Fruit fly (Drosophila melanogaster): ENCODE measurements around the gene IntS11.

IntS11 gene

DNA sequence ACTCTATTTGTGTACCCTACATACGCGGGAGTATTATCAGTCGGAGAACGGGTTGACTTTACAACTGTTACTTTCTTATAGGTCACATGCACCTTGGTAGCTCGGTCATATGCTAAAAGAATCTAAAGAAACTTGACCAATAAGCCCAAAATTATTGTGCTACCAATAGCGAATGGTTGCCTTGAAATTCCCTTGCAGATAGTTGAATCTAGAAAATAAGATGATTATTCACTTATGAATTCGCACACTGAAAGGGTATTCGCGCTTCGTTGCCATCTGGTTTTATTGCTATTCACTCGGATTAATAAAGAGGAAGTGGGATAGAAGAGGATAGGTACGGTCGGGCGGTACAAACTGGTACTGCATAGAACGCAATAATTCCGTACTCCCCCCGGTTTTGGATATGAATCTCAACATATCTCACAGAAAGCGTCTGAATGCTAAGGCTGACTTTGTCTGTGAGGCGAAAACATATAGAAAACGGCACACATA lies 28.7 kb downstream of the IntS11 start (continued):
- TF ChIP-seq CG8359 (GFP tag; optimal IDR thresholded peaks at IDR 0.05; ENCODE audit: borderline replicate concordance): no peak
- TF ChIP-seq sisA (GFP tag; IDR thresholded peaks at IDR 0.05): peak; percentile 77; the same call in 1 of the 2 replicates
- TF ChIP-seq ato (GFP tag; IDR thresholded peaks at IDR 0.05; ENCODE audit: partially characterized antibody): no peak
- TF ChIP-seq CG7786 (GFP tag; optimal IDR thresholded peaks at IDR 0.05): peak; percentile 92
- TF ChIP-seq btn (GFP tag; optimal IDR thresholded peaks at IDR 0.05): peak; percentile 23
- peak; percentile 66; the same call in 2 of the 3 replicates for TF ChIP-seq CG7357 (GFP tag; IDR thresholded peaks at IDR 0.05)
- peak; percentile 81 for TF ChIP-seq CG10147 (GFP tag; optimal IDR thresholded peaks at IDR 0.05)
- TF ChIP-seq CG15696 (tag; optimal IDR thresholded peaks at IDR 0.05): peak; percentile 47
- TF ChIP-seq sens (GFP tag): peak; percentile 93
- TF ChIP-seq CG4360 (GFP tag; IDR thresholded peaks at IDR 0.05): no peak
- TF ChIP-seq cato (GFP tag; optimal IDR thresholded peaks at IDR 0.05; ENCODE audit: borderline replicate concordance): peak; percentile 4
- peak; percentile 61 for TF ChIP-seq odd (GFP tag; optimal IDR thresholded peaks at IDR 0.05)
- peak; percentile 92 for TF ChIP-seq CG2120 (GFP tag; optimal IDR thresholded peaks at IDR 0.05)
- peak; percentile 85 for TF ChIP-seq Dbx (GFP tag; IDR thresholded peaks at IDR 0.05)
- 0 out of 2 replicates have a peak, but pooled peaks have one; percentile 28 for TF ChIP-seq CG11085 (GFP tag; IDR thresholded peaks at IDR 0.05)
- peak; percentile 34 for TF ChIP-seq Side (GFP tag; optimal IDR thresholded peaks at IDR 0.05)
- TF ChIP-seq E2f1 (GFP tag; IDR thresholded peaks at IDR 0.05): peak; percentile 63; the same call in 1 of the 2 replicates
- no peak for TF ChIP-seq inv (GFP tag; IDR thresholded peaks at IDR 0.05; ENCODE audit: partially characterized antibody)
- no peak for TF ChIP-seq CG16813 (GFP tag; IDR thresholded peaks at IDR 0.05; ENCODE audit: partially characterized antibody)
- TF ChIP-seq gcm (GFP tag; optimal IDR thresholded peaks at IDR 0.05): no peak
- TF ChIP-seq insv (GFP tag; optimal IDR thresholded peaks at IDR 0.05): no peak
- peak; percentile 87 for TF ChIP-seq HmgZ (tag; optimal IDR thresholded peaks at IDR 0.05)
- TF ChIP-seq pnt (GFP tag; optimal IDR thresholded peaks at IDR 0.05): peak; percentile 56
- TF ChIP-seq hb (GFP tag; IDR thresholded peaks at IDR 0.05; ENCODE audit: partially characterized antibody): no peak
- TF ChIP-seq maf-S (GFP tag; optimal IDR thresholded peaks at IDR 0.05): peak; percentile 71
- TF ChIP-seq CG18599 (GFP tag; optimal IDR thresholded peaks at IDR 0.05): peak; percentile 81
- no peak for TF ChIP-seq zen2 (GFP tag; IDR thresholded peaks at IDR 0.05; ENCODE audit: partially characterized antibody)
- TF ChIP-seq oc (tag; optimal IDR thresholded peaks at IDR 0.05): peak; percentile 38
- no peak for TF ChIP-seq gt (GFP tag; IDR thresholded peaks at IDR 0.05)
- TF ChIP-seq cad (GFP tag; optimal IDR thresholded peaks at IDR 0.05): no peak
- no peak for TF ChIP-seq sc (optimal IDR thresholded peaks at IDR 0.05)
- peak; percentile 20 for TF ChIP-seq sc (GFP tag; optimal IDR thresholded peaks at IDR 0.05)
- TF ChIP-seq CG30431 (GFP tag; optimal IDR thresholded peaks at IDR 0.05): peak; percentile 59
- peak; percentile 78 for TF ChIP-seq CG13624 (GFP tag; optimal IDR thresholded peaks at IDR 0.05)
- TF ChIP-seq Ets65A (GFP tag): peak; percentile 98
- peak; percentile 72 for TF ChIP-seq Ada2b (GFP tag; IDR thresholded peaks at IDR 0.05)
- no peak for TF ChIP-seq CG2199 (GFP tag; IDR thresholded peaks at IDR 0.05)
- TF ChIP-seq Lpt (GFP tag; optimal IDR thresholded peaks at IDR 0.05): no peak
- peak; percentile 41 for TF ChIP-seq CG11723 (GFP tag; optimal IDR thresholded peaks at IDR 0.05)
- TF ChIP-seq ssp (GFP tag; IDR thresholded peaks at IDR 0.05): peak; percentile 59
- peak; percentile 12 for TF ChIP-seq CG12299 (tag; optimal IDR thresholded peaks at IDR 0.05)
- peak; percentile 55 for TF ChIP-seq CG15011 (GFP tag; optimal IDR thresholded peaks at IDR 0.05)
- peak; percentile 18 for TF ChIP-seq ATbp (GFP tag; optimal IDR thresholded peaks at IDR 0.05)
- no peak for TF ChIP-seq hth (optimal IDR thresholded peaks at IDR 0.05)
- no peak for TF ChIP-seq TFAM (GFP tag; optimal IDR thresholded peaks at IDR 0.05)
- TF ChIP-seq esg (GFP tag; conservative IDR thresholded peaks at IDR 0.05): peak; percentile 60
- TF ChIP-seq stwl (tag; optimal IDR thresholded peaks at IDR 0.05): no peak
- no peak for TF ChIP-seq Lhr (GFP tag; optimal IDR thresholded peaks at IDR 0.05)
- peak; percentile 33; the same call in 1 of the 2 replicates for TF ChIP-seq H2.0 (GFP tag; IDR thresholded peaks at IDR 0.05)
- peak; percentile 77 for TF ChIP-seq CG13424 (tag; optimal IDR thresholded peaks at IDR 0.05)
- TF ChIP-seq CG10366 (GFP tag; IDR thresholded peaks at IDR 0.05): peak; percentile 66

All from whole organism, embryonic.